Worm (Caenorhabditis elegans) whole organism, young adult: ENCODE results near the gene R09E12.9.

Experiments used
- D2030.7 ChIP-seq: fragments of 200-800 bp; sonication (Bioruptor generic); IDR thresholded peaks from 2 replicates; pipeline ENCODE4 v1.3.6; 2022; ENCODE audit warnings: missing genetic modification reagents, missing genetic modification characterization, missing compliant biosample characterization
- F10E7.11 ChIP-seq: sonication (generic microtip); optimal IDR thresholded peaks from 2 replicates; lab custom pipeline; 2017; ENCODE audit warnings: mild to moderate bottlenecking, missing genetic modification characterization, moderate library complexity, missing compliant biosample characterization
- F33H1.4 ChIP-seq: fragments of 200-800 bp; sonication (Bioruptor generic); IDR thresholded peaks from 2 replicates; pipeline ENCODE4 v1.3.6; 2022; ENCODE audit warnings: missing genetic modification reagents, missing genetic modification characterization, missing compliant biosample characterization
- F37B4.10 ChIP-seq: fragments of 200-800 bp; sonication (Bioruptor generic); IDR thresholded peaks from 2 replicates; pipeline ENCODE4 v1.3.6; 2022; ENCODE audit warnings: missing genetic modification characterization, missing compliant biosample characterization
- F49E8.2 ChIP-seq: sonication (generic microtip); optimal IDR thresholded peaks from 3 replicates; lab custom pipeline; 2017; ENCODE audit warnings: missing genetic modification characterization, mild to moderate bottlenecking, missing compliant biosample characterization, antibody characterized with exemption, moderate library complexity; ENCODE audit not compliant: insufficient read depth
- F52B5.7 ChIP-seq: sonication (generic microtip); optimal IDR thresholded peaks from 2 replicates; lab custom pipeline; 2016; ENCODE audit warnings: mild to moderate bottlenecking, missing genetic modification characterization, missing compliant biosample characterization
- F57A8.1 ChIP-seq: fragments of 200-800 bp; sonication (Bioruptor generic); optimal IDR thresholded peaks from 2 replicates; lab custom pipeline; 2018; ENCODE audit warnings: mild to moderate bottlenecking, missing genetic modification characterization, moderate library complexity, missing compliant biosample characterization
- Y53F4B.3 ChIP-seq: fragments of 200-800 bp; sonication (Bioruptor generic); IDR thresholded peaks from 2 replicates; pipeline ENCODE4 v1.3.6; 2022; ENCODE audit warnings: missing genetic modification reagents, missing genetic modification characterization, missing compliant biosample characterization
- Y53G8AR.9 ChIP-seq: fragments of 200-800 bp; sonication (Bioruptor generic); conservative IDR thresholded peaks from 2 replicates; pipeline ENCODE4 v1.3.6; 2022; ENCODE audit warnings: missing genetic modification reagents, missing genetic modification characterization, missing compliant biosample characterization
- ZK185.1 ChIP-seq: sonication (generic microtip); optimal IDR thresholded peaks from 2 replicates; lab custom pipeline; 2016; ENCODE audit warnings: mild to moderate bottlenecking, missing genetic modification characterization, missing compliant biosample characterization; ENCODE audit not compliant: poor library complexity, severe bottlenecking
- ceh-100 ChIP-seq: fragments of 200-800 bp; sonication (Bioruptor generic); IDR thresholded peaks from 2 replicates; pipeline ENCODE4 v1.3.6; 2022; ENCODE audit warnings: missing genetic modification reagents, missing genetic modification characterization, missing compliant biosample characterization
- ceh-58 ChIP-seq: fragments of 200-800 bp; sonication (Bioruptor generic); IDR thresholded peaks from 2 replicates; pipeline ENCODE4 v1.3.6; 2022; ENCODE audit warnings: missing genetic modification characterization, missing compliant biosample characterization
- dpff-1 ChIP-seq: sonication (generic microtip); optimal IDR thresholded peaks from 2 replicates; lab custom pipeline; 2017; ENCODE audit warnings: mild to moderate bottlenecking, missing genetic modification characterization, missing compliant biosample characterization
- egrh-3 ChIP-seq: fragments of 200-800 bp; sonication (Bioruptor generic); IDR thresholded peaks from 2 replicates; pipeline ENCODE4 v1.3.6; 2022; ENCODE audit warnings: missing genetic modification reagents, missing genetic modification characterization, missing compliant biosample characterization
- him-1 ChIP-seq: sonication (generic microtip); optimal IDR thresholded peaks from 2 replicates; lab custom pipeline; 2016; ENCODE audit warnings: missing genotype, missing genetic modification reagents, missing genetic modification characterization, missing compliant biosample characterization
- hmg-1.2 ChIP-seq: fragments of 200-800 bp; sonication (Bioruptor generic); IDR thresholded peaks from 2 replicates; pipeline ENCODE4 v1.3.6; 2022; ENCODE audit warnings: missing genetic modification reagents, missing genetic modification characterization, missing compliant biosample characterization
- let-526 ChIP-seq: fragments of 200-800 bp; sonication (Bioruptor generic); IDR thresholded peaks from 2 replicates; pipeline ENCODE4 v1.3.6; 2022; ENCODE audit warnings: missing genetic modification reagents, missing genetic modification characterization, missing compliant biosample characterization
- madf-3 ChIP-seq: fragments of 200-800 bp; sonication (Bioruptor generic); IDR thresholded peaks from 2 replicates; pipeline ENCODE4 v1.3.6; 2022; ENCODE audit warnings: missing genetic modification reagents, missing genetic modification characterization, missing compliant biosample characterization
- mcd-1 ChIP-seq: fragments of 200-800 bp; sonication (Bioruptor generic); IDR thresholded peaks from 2 replicates; pipeline ENCODE4 v1.3.6; 2022; ENCODE audit warnings: missing genetic modification reagents, missing genetic modification characterization, missing compliant biosample characterization
- mel-28 ChIP-seq: sonication (generic microtip); optimal IDR thresholded peaks from 2 replicates; lab custom pipeline; 2016; ENCODE audit warnings: borderline replicate concordance, mild to moderate bottlenecking, missing genetic modification characterization, missing compliant biosample characterization
- pha-4 ChIP-seq: fragments of 150-350 bp; sonication (generic microtip); optimal IDR thresholded peaks from 2 replicates; lab custom pipeline; 2014; ENCODE audit warnings: missing biosample characterization, missing genetic modification reagents, missing genetic modification characterization
- rcor-1 ChIP-seq: fragments of 200-800 bp; sonication (Bioruptor generic); IDR thresholded peaks from 2 replicates; pipeline ENCODE4 v1.3.6; 2022; ENCODE audit warnings: missing genetic modification reagents, missing genetic modification characterization, missing compliant biosample characterization
- rec-8 ChIP-seq, 2 experiments: sonication (generic microtip); optimal IDR thresholded peaks; 2 replicates each; lab custom pipeline; 2016; ENCODE audit warnings: mild to moderate bottlenecking in 2 of 2, missing genetic modification characterization in 2 of 2, missing genetic modification reagents in 2 of 2, missing genotype in 2 of 2, missing biosample characterization in 1 of 2, missing compliant biosample characterization in 1 of 2, moderate library complexity in 1 of 2
- rpc-1 ChIP-seq, 2 experiments: fragments of 150-350 bp in 1 of 2; sonication (generic microtip) in 1 of 2; optimal IDR thresholded peaks; 2 replicates each; lab custom pipeline; 2014 to 2018; ENCODE audit warnings: missing biosample characterization in 1 of 2, missing genetic modification characterization in 1 of 2, missing genetic modification reagents in 1 of 2, missing genotype in 1 of 2
- sea-2 ChIP-seq: fragments of 200-800 bp; sonication (Bioruptor generic); IDR thresholded peaks from 2 replicates; pipeline ENCODE4 v1.3.6; 2022; ENCODE audit warnings: missing genetic modification characterization, missing compliant biosample characterization
- snpc-1.3 ChIP-seq: sonication (generic microtip); optimal IDR thresholded peaks from 2 replicates; lab custom pipeline; 2017; ENCODE audit warnings: missing genetic modification characterization, mild to moderate bottlenecking, missing compliant biosample characterization, antibody characterized with exemption, moderate library complexity, missing genotype, missing genetic modification reagents; ENCODE audit not compliant: insufficient read depth
- snpc-3.4 ChIP-seq: sonication (generic microtip); optimal IDR thresholded peaks from 2 replicates; lab custom pipeline; 2017; ENCODE audit warnings: missing genetic modification characterization, mild to moderate bottlenecking, missing compliant biosample characterization, antibody characterized with exemption, moderate library complexity, missing genotype, missing genetic modification reagents
- sptf-2 ChIP-seq: fragments of 200-800 bp; sonication (Bioruptor generic); optimal IDR thresholded peaks from 2 replicates; lab custom pipeline; 2018; ENCODE audit warnings: mild to moderate bottlenecking, missing genetic modification characterization, missing compliant biosample characterization
- zfh-2 ChIP-seq: fragments of 200-800 bp; sonication (Bioruptor generic); conservative IDR thresholded peaks from 2 replicates; pipeline ENCODE4 v1.3.6; 2022; ENCODE audit warnings: missing genetic modification reagents, missing genetic modification characterization, missing compliant biosample characterization
- ztf-22 ChIP-seq: fragments of 200-800 bp; sonication (Bioruptor generic); optimal IDR thresholded peaks from 2 replicates; lab custom pipeline; 2018; ENCODE audit warnings: mild to moderate bottlenecking, missing genetic modification characterization, moderate library complexity, missing compliant biosample characterization
- ztf-28 ChIP-seq: fragments of 200-800 bp; sonication (Bioruptor generic); IDR thresholded peaks from 2 replicates; pipeline ENCODE4 v1.3.6; 2022; ENCODE audit warnings: missing genetic modification reagents, missing genetic modification characterization, missing compliant biosample characterization

R09E12.9 gene

ce11 chrV:774875-775359, 2.5 kb upstream of the R09E12.9 start, which contains the start of gene srbc-58 (continued):
- TF ChIP-seq rcor-1 (GFP tag; lab: Robert Waterston, UW) (no peak), ceh-100 (GFP tag; lab: Robert Waterston, UW) (no peak), him-1 (peak; percentile 49), sptf-2 (GFP tag; lab: Kevin White, UChicago) (no peak), F10E7.11 (no peak), F33H1.4 (no peak), D2030.7 (peak; percentile 45; the same call in 1 of the 2 replicates), ztf-22 (GFP tag; lab: Kevin White, UChicago) (no peak), madf-3 (GFP tag; lab: Robert Waterston, UW) (no peak)

- no peak for TF ChIP-seq let-526 (GFP tag; lab: Robert Waterston, UW)
- no peak for TF ChIP-seq snpc-1.3 (tag; lab: Kevin White, UChicago)
- TF ChIP-seq pha-4: no peak
- TF ChIP-seq dpff-1 (tag; lab: Kevin White, UChicago): no peak
- TF ChIP-seq ceh-100 (GFP tag; lab: Robert Waterston, UW): no peak
- TF ChIP-seq rpc-1 (optimal IDR thresholded peaks at IDR 0.05; lab: Kevin White, UChicago): no peak
- no peak for TF ChIP-seq rpc-1 (tag; optimal IDR thresholded peaks at IDR 0.05; lab: Kevin White, UChicago)
- TF ChIP-seq ztf-28 (GFP tag; lab: Robert Waterston, UW): no peak
- TF ChIP-seq snpc-3.4 (tag; lab: Kevin White, UChicago): no peak
- no peak for TF ChIP-seq F57A8.1
Measured at ce11 chrV:778339-778738, 939 bp downstream of the R09E12.9 start, which contains the start of gene srbc-59. TSS of gene srbc-59 (plus strand) at chrV:778639.

ce11 chrV:779999-780398, 2.6 kb downstream of the R09E12.9 start, which contains the start of gene srbc-60:
TSS of gene srbc-60 (plus strand) at chrV:780299.
- TF ChIP-seq snpc-3.4 (tag; lab: Kevin White, UChicago): no peak
- no peak for TF ChIP-seq mcd-1
- TF ChIP-seq dpff-1 (tag; lab: Kevin White, UChicago): no peak
- no peak for TF ChIP-seq rpc-1 (optimal IDR thresholded peaks at IDR 0.05; lab: Kevin White, UChicago)
- TF ChIP-seq rpc-1 (tag; optimal IDR thresholded peaks at IDR 0.05; lab: Kevin White, UChicago): no peak
- TF ChIP-seq mel-28 (tag; lab: Kevin White, UChicago): no peak
- TF ChIP-seq zfh-2: no peak
- TF ChIP-seq madf-3 (GFP tag; lab: Robert Waterston, UW): no peak
- no peak for TF ChIP-seq sea-2 (GFP tag; lab: Robert Waterston, UW)
- no peak for TF ChIP-seq F52B5.7 (tag; lab: Kevin White, UChicago)
- TF ChIP-seq egrh-3 (GFP tag; lab: Robert Waterston, UW): no peak
- TF ChIP-seq D2030.7: no peak
- no peak for TF ChIP-seq Y53G8AR.9 (GFP tag; lab: Robert Waterston, UW)
- no peak for TF ChIP-seq Y53F4B.3 (GFP tag; lab: Robert Waterston, UW)
- TF ChIP-seq ZK185.1 (tag; lab: Kevin White, UChicago): no peak

- TF ChIP-seq F37B4.10 (no peak), rec-8 (tag; optimal IDR thresholded peaks at IDR 0.05; lab: Kevin White, UChicago) (no peak), F49E8.2 (tag; lab: Kevin White, UChicago) (no peak)
Measured at ce11 chrV:782432-782831, 5.0 kb downstream of the R09E12.9 start, which contains the start of gene srab-16. TSS of gene srab-16 (plus strand) at chrV:782732.

ce11 chrV:794092-794491, 16.7 kb downstream of the R09E12.9 start:
- TF ChIP-seq ceh-58 (GFP tag; lab: Robert Waterston, UW): 0 out of 2 replicates have a peak, but pooled peaks have one; percentile 59
- TF ChIP-seq hmg-1.2: no peak
